Fruit fly (Drosophila melanogaster) whole organism, embryonic: ENCODE results near the gene por.
A peak's percentile ranks its signal among the peaks of the same experiment; 100 is the strongest.

Experiments
- Abd-B ChIP-seq: fragments of 200-800 bp; sonication (Bioruptor generic); optimal IDR thresholded peaks from 2 replicates; lab custom pipeline; 2018; ENCODE audit warnings: missing biosample characterization, mild to moderate bottlenecking, missing genetic modification characterization, moderate library complexity
- Aef1 ChIP-seq: fragments of 200-800 bp; sonication (Bioruptor generic); IDR thresholded peaks from 3 replicates; pipeline ENCODE4 v1.3.6; 2022; ENCODE audit warnings: missing biosample characterization, missing genetic modification characterization
- Antp ChIP-seq: fragments of 200-800 bp; sonication (Bioruptor generic); optimal IDR thresholded peaks from 3 replicates; lab custom pipeline; 2016; ENCODE audit warnings: missing biosample characterization, missing genetic modification characterization
- C15 ChIP-seq: fragments of 200-800 bp; sonication (Bioruptor generic); IDR thresholded peaks from 3 replicates; pipeline ENCODE4 v1.3.6; 2022; ENCODE audit warnings: missing biosample characterization, missing genetic modification characterization
- CG11560 ChIP-seq: fragments of 200-800 bp; sonication (Bioruptor generic); IDR thresholded peaks from 3 replicates; pipeline ENCODE4 v1.3.6; 2022; ENCODE audit warnings: missing biosample characterization, missing genetic modification characterization
- CG12071 ChIP-seq: fragments of 200-800 bp; sonication (Bioruptor generic); optimal IDR thresholded peaks from 3 replicates; lab custom pipeline; 2018; ENCODE audit warnings: missing biosample characterization, mild to moderate bottlenecking, missing genetic modification characterization
- CG13894 ChIP-seq: fragments of 200-800 bp; sonication (Bioruptor generic); optimal IDR thresholded peaks from 3 replicates; lab custom pipeline; 2018; ENCODE audit warnings: missing biosample characterization, mild to moderate bottlenecking, missing genetic modification characterization, moderate library complexity
- CG14710 ChIP-seq: fragments of 200-800 bp; sonication (Bioruptor generic); optimal IDR thresholded peaks from 3 replicates; lab custom pipeline; 2019; ENCODE audit warnings: missing biosample characterization, mild to moderate bottlenecking, missing genetic modification characterization, moderate library complexity
- CG15479 ChIP-seq: fragments of 200-800 bp; sonication (Bioruptor generic); optimal IDR thresholded peaks from 3 replicates; lab custom pipeline; 2019; ENCODE audit warnings: missing biosample characterization, mild to moderate bottlenecking, missing genetic modification characterization, moderate library complexity
- CG1603 ChIP-seq: fragments of 200-800 bp; sonication (Bioruptor generic); optimal IDR thresholded peaks from 2 replicates; lab custom pipeline; 2019; ENCODE audit warnings: missing biosample characterization, mild to moderate bottlenecking, missing genetic modification characterization, moderate library complexity
- CG2120 ChIP-seq: fragments of 200-800 bp; sonication (Bioruptor generic); optimal IDR thresholded peaks from 3 replicates; lab custom pipeline; 2016; ENCODE audit warnings: missing biosample characterization, missing genetic modification characterization
- CG3995 ChIP-seq: fragments of 200-800 bp; sonication (Bioruptor generic); optimal IDR thresholded peaks from 3 replicates; lab custom pipeline; 2016; ENCODE audit warnings: missing biosample characterization, missing genetic modification characterization
- CG4404 ChIP-seq: fragments of 200-800 bp; sonication (Bioruptor generic); IDR thresholded peaks from 2 replicates; pipeline ENCODE4 v1.3.6; 2022; ENCODE audit warnings: missing biosample characterization, missing genetic modification characterization
- CG6272 ChIP-seq: fragments of 200-800 bp; sonication (Bioruptor generic); IDR thresholded peaks from 2 replicates; pipeline ENCODE4 v1.3.6; 2022; ENCODE audit warnings: missing biosample characterization, missing genetic modification characterization
- CG7271 ChIP-seq: fragments of 200-800 bp; sonication (Bioruptor generic); optimal IDR thresholded peaks from 2 replicates; lab custom pipeline; 2018; ENCODE audit warnings: missing biosample characterization, mild to moderate bottlenecking, missing genetic modification characterization, moderate library complexity
- CG7786 ChIP-seq: fragments of 200-800 bp; sonication (Bioruptor generic); optimal IDR thresholded peaks from 2 replicates; lab custom pipeline; 2016; ENCODE audit warnings: missing biosample characterization, missing genetic modification characterization
- CG8478 ChIP-seq: fragments of >200 bp; optimal IDR thresholded peaks from 2 replicates; lab custom pipeline; 2018
- CG8765 ChIP-seq: fragments of 200-800 bp; sonication (Bioruptor generic); IDR thresholded peaks from 2 replicates; pipeline ENCODE4 v1.3.6; 2022; ENCODE audit warnings: missing biosample characterization, missing genetic modification characterization
- CG9437 ChIP-seq: fragments of 200-800 bp; sonication (Bioruptor generic); optimal IDR thresholded peaks from 2 replicates; lab custom pipeline; 2018; ENCODE audit warnings: missing biosample characterization, mild to moderate bottlenecking, missing genetic modification characterization
- CTCF ChIP-seq: fragments of 200-800 bp; sonication (Bioruptor generic); optimal IDR thresholded peaks from 2 replicates; lab custom pipeline; 2017; ENCODE audit warnings: missing biosample characterization, mild to moderate bottlenecking, missing genetic modification characterization, moderate library complexity
- Drgx ChIP-seq: fragments of 200-800 bp; sonication (Bioruptor generic); IDR thresholded peaks from 2 replicates; pipeline ENCODE4 v1.3.6; 2022; ENCODE audit warnings: missing biosample characterization, missing genetic modification characterization
- E2f1 ChIP-seq: fragments of 200-800 bp; sonication (Bioruptor generic); IDR thresholded peaks from 2 replicates; pipeline ENCODE4 v1.3.6; 2022; ENCODE audit warnings: missing biosample characterization, missing genetic modification characterization
- Ets65A ChIP-seq: fragments of 200-800 bp; sonication (Bioruptor generic); peaks from one replicate; lab custom pipeline; 2016; ENCODE audit warnings: missing biosample characterization, missing genetic modification characterization
- Ets97D ChIP-seq: fragments of 200-800 bp; sonication (Bioruptor generic); optimal IDR thresholded peaks from 3 replicates; lab custom pipeline; 2016; ENCODE audit warnings: missing biosample characterization, missing genetic modification characterization
- H15 ChIP-seq: fragments of 200-800 bp; sonication (Bioruptor generic); IDR thresholded peaks from 3 replicates; pipeline ENCODE4 v1.3.6; 2022; ENCODE audit warnings: missing biosample characterization, missing genetic modification characterization
- HHEX ChIP-seq: fragments of 200-800 bp; sonication (Bioruptor generic); optimal IDR thresholded peaks from 3 replicates; lab custom pipeline; 2017; ENCODE audit warnings: missing biosample characterization, mild to moderate bottlenecking, missing genetic modification characterization, missing genetic modification reagents
- HLH54F ChIP-seq: fragments of 200-800 bp; sonication (Bioruptor generic); optimal IDR thresholded peaks from 3 replicates; lab custom pipeline; 2016; ENCODE audit warnings: missing biosample characterization, missing genetic modification characterization
- HmgD ChIP-seq: fragments of 200-800 bp; sonication (Bioruptor generic); optimal IDR thresholded peaks from 3 replicates; lab custom pipeline; 2016; ENCODE audit warnings: missing biosample characterization, missing genetic modification characterization
- Sox102F ChIP-seq: fragments of 200-800 bp; sonication (Bioruptor generic); optimal IDR thresholded peaks from 2 replicates; lab custom pipeline; 2018; ENCODE audit warnings: missing biosample characterization, mild to moderate bottlenecking, missing genetic modification characterization, moderate library complexity
- Sry-β ChIP-seq: fragments of 200-800 bp; sonication (Bioruptor generic); optimal IDR thresholded peaks from 2 replicates; lab custom pipeline; 2018; ENCODE audit warnings: missing biosample characterization, mild to moderate bottlenecking, missing genetic modification characterization, moderate library complexity
- Usf ChIP-seq: fragments of 200-800 bp; sonication (Bioruptor generic); optimal IDR thresholded peaks from 2 replicates; lab custom pipeline; 2017; ENCODE audit warnings: missing genotype, missing biosample characterization, missing genetic modification characterization
- Xbp1 ChIP-seq: fragments of 200-800 bp; sonication (Bioruptor generic); optimal IDR thresholded peaks from 3 replicates; lab custom pipeline; 2016; ENCODE audit warnings: missing biosample characterization, mild to moderate bottlenecking, missing genetic modification characterization
- crp ChIP-seq, 2 experiments: fragments of 200-800 bp; sonication (Bioruptor generic); optimal IDR thresholded peaks; 2 replicates in 1 of 2; 3 replicates in 1 of 2; lab custom pipeline; 2017; ENCODE audit warnings: missing biosample characterization in 2 of 2, missing genetic modification characterization in 2 of 2, mild to moderate bottlenecking in 1 of 2, moderate library complexity in 1 of 2
- dmrt11E ChIP-seq: fragments of 200-800 bp; sonication (Bioruptor generic); optimal IDR thresholded peaks from 3 replicates; lab custom pipeline; 2018; ENCODE audit warnings: missing biosample characterization, mild to moderate bottlenecking, missing genetic modification characterization, moderate library complexity
- dpn ChIP-seq, 2 experiments: fragments of 200-800 bp; sonication (Bioruptor generic); optimal IDR thresholded peaks; 3 replicates each; lab custom pipeline; 2016; ENCODE audit warnings: missing biosample characterization in 2 of 2, missing genetic modification characterization in 2 of 2
- fru ChIP-seq: fragments of >200 bp; optimal IDR thresholded peaks from 2 replicates; lab custom pipeline; 2017
- hb ChIP-seq: fragments of 200-800 bp; sonication (Bioruptor generic); IDR thresholded peaks from 3 replicates; pipeline ENCODE4 v1.3.6; 2022; ENCODE audit warnings: missing biosample characterization, missing genetic modification characterization; ENCODE audit not compliant: partially characterized antibody
- ind ChIP-seq: fragments of 200-800 bp; sonication (Bioruptor generic); optimal IDR thresholded peaks from 3 replicates; lab custom pipeline; 2016; ENCODE audit warnings: missing biosample characterization, missing genetic modification characterization
- kni ChIP-seq: fragments of 200-800 bp; sonication (Bioruptor generic); optimal IDR thresholded peaks from 3 replicates; lab custom pipeline; 2017; ENCODE audit warnings: mild to moderate bottlenecking, missing biosample characterization, missing genetic modification reagents, missing genetic modification characterization
- lov ChIP-seq, 2 experiments: fragments of 200-800 bp in 1 of 2; fragments of >200 bp in 1 of 2; sonication (Bioruptor generic) in 1 of 2; IDR thresholded peaks in 1 of 2; optimal IDR thresholded peaks in 1 of 2; 2 replicates in 1 of 2; 3 replicates in 1 of 2; pipeline versions ENCODE4 v1.3.6 to Lab custom; 2017 to 2022; ENCODE audit warnings: missing biosample characterization in 1 of 2, missing genetic modification characterization in 1 of 2
- luna ChIP-seq: fragments of 200-800 bp; sonication (Bioruptor generic); optimal IDR thresholded peaks from 2 replicates; lab custom pipeline; 2016; ENCODE audit warnings: missing biosample characterization, missing genetic modification characterization
- nerfin-2 ChIP-seq: fragments of 200-800 bp; sonication (Bioruptor generic); IDR thresholded peaks from 2 replicates; pipeline ENCODE4 v1.3.6; 2022; ENCODE audit warnings: missing biosample characterization, missing genetic modification characterization; ENCODE audit not compliant: partially characterized antibody
- pfk ChIP-seq: fragments of 200-800 bp; sonication (Bioruptor generic); optimal IDR thresholded peaks from 2 replicates; lab custom pipeline; 2018; ENCODE audit warnings: missing biosample characterization, mild to moderate bottlenecking, missing genetic modification characterization, moderate library complexity
- sd ChIP-seq: fragments of 200-800 bp; sonication (Bioruptor generic); optimal IDR thresholded peaks from 3 replicates; lab custom pipeline; 2018; ENCODE audit warnings: missing biosample characterization, mild to moderate bottlenecking, missing genetic modification characterization, moderate library complexity
- ssp ChIP-seq: fragments of 200-800 bp; sonication (Bioruptor generic); IDR thresholded peaks from 2 replicates; pipeline ENCODE4 v1.3.6; 2022; ENCODE audit warnings: missing biosample characterization, missing genetic modification characterization
- trem ChIP-seq: fragments of 200-800 bp; optimal IDR thresholded peaks from 3 replicates; lab custom pipeline; 2019; ENCODE audit warnings: missing biosample characterization, mild to moderate bottlenecking, missing genetic modification characterization, moderate library complexity
- wek ChIP-seq: fragments of 200-800 bp; sonication (Bioruptor generic); optimal IDR thresholded peaks from 3 replicates; lab custom pipeline; 2018; ENCODE audit warnings: missing biosample characterization, mild to moderate bottlenecking, missing genetic modification characterization, moderate library complexity
- yki ChIP-seq: fragments of >200 bp; optimal IDR thresholded peaks from 3 replicates; lab custom pipeline; 2018
- zfh1 ChIP-seq: fragments of 200-800 bp; sonication (Bioruptor generic); IDR thresholded peaks from 3 replicates; pipeline ENCODE4 v1.3.6; 2022; ENCODE audit warnings: missing biosample characterization, missing genetic modification characterization
- zfh2 ChIP-seq: fragments of 200-800 bp; sonication (Bioruptor generic); optimal IDR thresholded peaks from 2 replicates; lab custom pipeline; 2016; ENCODE audit warnings: missing biosample characterization, missing genetic modification characterization

The por gene

dm6 chrX:18370775-18371735 lies 8.6 kb downstream of the por start (continued):
- TF ChIP-seq CG6272 (peak; percentile 64), CG1603 (tag; lab: Kevin White, UChicago) (peak; percentile 90), zfh1 (GFP tag; lab: Robert Waterston, UW) (no peak), yki (lab: Kevin White, UChicago) (peak; percentile 26), CG13894 (tag; lab: Kevin White, UChicago) (peak; percentile 55), Drgx (GFP tag; lab: Robert Waterston, UW) (peak; percentile 89), crp (GFP tag; optimal IDR thresholded peaks at IDR 0.05; lab: Kevin White, UChicago) (peak in 1 of 2 experiments; percentile 6), nerfin-2 (peak; percentile 96), sd (tag; lab: Kevin White, UChicago) (peak; percentile 19), HHEX (GFP tag; lab: Kevin White, UChicago) (no peak), C15 (no peak), trem (tag; lab: Kevin White, UChicago) (peak; percentile 99), Sox102F (no peak), HmgD (GFP tag; lab: Kevin White, UChicago) (peak; percentile 75), kni (GFP tag; lab: Kevin White, UChicago) (peak; percentile 49), H15 (GFP tag; lab: Robert Waterston, UW) (no peak), ssp (peak; percentile 52), dmrt11E (tag; lab: Kevin White, UChicago) (peak; percentile 1), Usf (GFP tag; lab: Kevin White, UChicago) (no peak), hb (peak; percentile 98), CG3995 (GFP tag; lab: Kevin White, UChicago) (peak; percentile 99), pfk (GFP tag; lab: Kevin White, UChicago) (peak; percentile 16), Antp (GFP tag; lab: Kevin White, UChicago) (peak; percentile 16), Aef1 (GFP tag; lab: Robert Waterston, UW) (peak; percentile 87), ind (GFP tag; lab: Kevin White, UChicago) (peak; percentile 23), dpn (GFP tag; optimal IDR thresholded peaks at IDR 0.05; lab: Kevin White, UChicago) (peak; percentile 17 to 50), fru (lab: Kevin White, UChicago) (peak; percentile 32), CG11560 (0 out of 3 replicates have a peak, but pooled peaks have one; percentile 10), luna (GFP tag; lab: Kevin White, UChicago) (peak; percentile 11), CG2120 (GFP tag; lab: Kevin White, UChicago) (peak; percentile 50), CG7786 (GFP tag; lab: Kevin White, UChicago) (peak; percentile 50), CG15479 (GFP tag; lab: Kevin White, UChicago) (peak; percentile 85), Ets97D (peak; percentile 95), CG7271 (no peak), CG12071 (GFP tag; lab: Kevin White, UChicago) (no peak), CG8765 (GFP tag; lab: Robert Waterston, UW) (no peak), lov (optimal IDR thresholded peaks at IDR 0.05; lab: Kevin White, UChicago) (no peak), lov (GFP tag; IDR thresholded peaks at IDR 0.05; lab: Robert Waterston, UW) (no peak), Abd-B (GFP tag; lab: Kevin White, UChicago) (peak; percentile 13), wek (GFP tag; lab: Kevin White, UChicago) (no peak), E2f1 (GFP tag; lab: Robert Waterston, UW) (no peak), Xbp1 (GFP tag; lab: Kevin White, UChicago) (peak; percentile 42), Sry-β (GFP tag; lab: Kevin White, UChicago) (no peak), CG8478 (lab: Kevin White, UChicago) (peak; percentile 97), CG14710 (tag; lab: Kevin White, UChicago) (peak; percentile 83), Ets65A (GFP tag; lab: Kevin White, UChicago) (peak; percentile 96), zfh2 (GFP tag; lab: Kevin White, UChicago) (peak; percentile 58), CG9437 (GFP tag; lab: Kevin White, UChicago) (peak; percentile 55), CTCF (GFP tag; lab: Kevin White, UChicago) (peak; percentile 74), CG4404 (GFP tag; lab: Robert Waterston, UW) (no peak), HLH54F (peak; percentile 14)
